Fruit fly (Drosophila melanogaster): Measurements from ENCODE around the gene CG31524.

- TF ChIP-seq CG14711 (tag; optimal IDR thresholded peaks at IDR 0.05): no peak
- TF ChIP-seq tj (GFP tag; optimal IDR thresholded peaks at IDR 0.05): no peak
Observed at dm6 chr3R:30487828-30488227, 26.3 kb downstream of the CG31524 start, which contains the start of gene Jon99Fii.
